Worm (Caenorhabditis elegans): ENCODE results near the gene his-1.

- no peak for TF ChIP-seq pha-4 (tag; optimal IDR thresholded peaks at IDR 0.05)
- no peak for TF ChIP-seq nhr-76 (tag; optimal IDR thresholded peaks at IDR 0.05)
- no peak for TF ChIP-seq cnd-1 (tag; optimal IDR thresholded peaks at IDR 0.05)
- TF ChIP-seq nhr-12 (tag; optimal IDR thresholded peaks at IDR 0.05): no peak
- TF ChIP-seq snpc-4 (tag; optimal IDR thresholded peaks at IDR 0.05): no peak
- no peak for TF ChIP-seq nhr-237 (tag; optimal IDR thresholded peaks at IDR 0.05)
- no peak for TF ChIP-seq unc-39 (tag; optimal IDR thresholded peaks at IDR 0.05)
- no peak for TF ChIP-seq tbx-8 (GFP tag; optimal IDR thresholded peaks at IDR 0.05)
- no peak for TF ChIP-seq unc-62 (GFP tag; optimal IDR thresholded peaks at IDR 0.05)
- no peak for TF ChIP-seq lsy-2 (tag; optimal IDR thresholded peaks at IDR 0.05)
- TF ChIP-seq ztf-11 (tag; optimal IDR thresholded peaks at IDR 0.05): no peak
- no peak for TF ChIP-seq sptf-1 (tag; optimal IDR thresholded peaks at IDR 0.05)
Observed at ce11 chrV:16015652-16016051, 26.7 kb upstream of the his-1 start, which contains the start of gene str-232.
